Fruit fly (Drosophila melanogaster) whole organism, embryonic: ENCODE data around the gene Rpn11.
A peak's percentile ranks its signal among the peaks of the same experiment; 100 is the strongest.

ENCODE experiments used
- B-H2 ChIP-seq: fragments of 200-800 bp; sonication (Bioruptor generic); optimal IDR thresholded peaks from 2 replicates; lab custom pipeline; 2018; ENCODE audit warnings: missing biosample characterization, mild to moderate bottlenecking, missing genetic modification characterization
- BtbVII ChIP-seq: fragments of 200-800 bp; sonication (Bioruptor generic); optimal IDR thresholded peaks from 3 replicates; lab custom pipeline; 2017; ENCODE audit warnings: missing biosample characterization, mild to moderate bottlenecking, missing genetic modification characterization
- Bteb2 ChIP-seq: fragments of 200-800 bp; sonication (Bioruptor generic); optimal IDR thresholded peaks from 2 replicates; lab custom pipeline; 2016; ENCODE audit warnings: missing biosample characterization, missing genetic modification characterization
- CG11093 ChIP-seq: fragments of 200-800 bp; sonication (Bioruptor generic); IDR thresholded peaks from 3 replicates; pipeline ENCODE4 v1.3.6; 2022; ENCODE audit warnings: missing biosample characterization, missing genetic modification characterization
- CG11696 ChIP-seq: fragments of 200-800 bp; sonication (Bioruptor generic); IDR thresholded peaks from 2 replicates; pipeline ENCODE4 v1.3.6; 2022; ENCODE audit warnings: missing biosample characterization, missing genetic modification characterization
- CG14710 ChIP-seq: fragments of 200-800 bp; sonication (Bioruptor generic); optimal IDR thresholded peaks from 3 replicates; lab custom pipeline; 2019; ENCODE audit warnings: missing biosample characterization, mild to moderate bottlenecking, missing genetic modification characterization, moderate library complexity
- CG14965 ChIP-seq: fragments of 200-800 bp; sonication (Bioruptor generic); optimal IDR thresholded peaks from 2 replicates; lab custom pipeline; 2016; ENCODE audit warnings: missing biosample characterization, missing genetic modification characterization, borderline replicate concordance
- CG1647 ChIP-seq: fragments of 200-800 bp; sonication (Bioruptor generic); optimal IDR thresholded peaks from 3 replicates; lab custom pipeline; 2016; ENCODE audit warnings: missing biosample characterization, missing genetic modification characterization
- CG17186 ChIP-seq: fragments of 200-800 bp; sonication (Bioruptor generic); optimal IDR thresholded peaks from 3 replicates; lab custom pipeline; 2017; ENCODE audit warnings: missing biosample characterization, missing genetic modification reagents, missing genetic modification characterization
- CG17385 ChIP-seq: fragments of 200-800 bp; sonication (Bioruptor generic); optimal IDR thresholded peaks from 3 replicates; lab custom pipeline; 2018; ENCODE audit warnings: missing biosample characterization, mild to moderate bottlenecking, missing genetic modification characterization
- CG2199 ChIP-seq: fragments of 200-800 bp; sonication (Bioruptor generic); IDR thresholded peaks from 3 replicates; pipeline ENCODE4 v1.3.6; 2022; ENCODE audit warnings: missing biosample characterization, missing genetic modification characterization
- CG31388 ChIP-seq: fragments of 200-800 bp; sonication (Bioruptor generic); optimal IDR thresholded peaks from 2 replicates; lab custom pipeline; 2016; ENCODE audit warnings: missing biosample characterization, missing genetic modification characterization
- CG4328 ChIP-seq: fragments of 200-800 bp; sonication (Bioruptor generic); optimal IDR thresholded peaks from 3 replicates; lab custom pipeline; 2017; ENCODE audit warnings: missing biosample characterization, missing genetic modification reagents, missing genetic modification characterization
- CG4360 ChIP-seq: fragments of 200-800 bp; sonication (Bioruptor generic); IDR thresholded peaks from 2 replicates; pipeline ENCODE4 v1.3.6; 2022; ENCODE audit warnings: missing biosample characterization, missing genetic modification characterization
- CG4424 ChIP-seq: fragments of 200-800 bp; sonication (Bioruptor generic); optimal IDR thresholded peaks from 3 replicates; lab custom pipeline; 2016; ENCODE audit warnings: missing biosample characterization, missing genetic modification characterization
- CG4820 ChIP-seq: fragments of 200-800 bp; sonication (Bioruptor generic); optimal IDR thresholded peaks from 3 replicates; lab custom pipeline; 2016; ENCODE audit warnings: missing biosample characterization, missing genetic modification characterization
- CG6791 ChIP-seq: fragments of 200-800 bp; sonication (Bioruptor generic); IDR thresholded peaks from 3 replicates; pipeline ENCODE4 v1.3.6; 2022; ENCODE audit warnings: missing biosample characterization, missing genetic modification characterization; ENCODE audit not compliant: partially characterized antibody
- CG8281 ChIP-seq: fragments of 200-800 bp; sonication (Bioruptor generic); optimal IDR thresholded peaks from 2 replicates; lab custom pipeline; 2018; ENCODE audit warnings: missing biosample characterization, mild to moderate bottlenecking, missing genetic modification characterization, moderate library complexity
- Ets65A ChIP-seq: fragments of 200-800 bp; sonication (Bioruptor generic); peaks from one replicate; lab custom pipeline; 2016; ENCODE audit warnings: missing biosample characterization, missing genetic modification characterization
- Gsc ChIP-seq: fragments of 200-800 bp; sonication (Bioruptor generic); IDR thresholded peaks from 2 replicates; pipeline ENCODE4 v1.3.6; 2022; ENCODE audit warnings: missing biosample characterization, missing genetic modification characterization
- H2.0 ChIP-seq: fragments of 200-800 bp; sonication (Bioruptor generic); IDR thresholded peaks from 2 replicates; pipeline ENCODE4 v1.3.6; 2022; ENCODE audit warnings: missing biosample characterization, missing genetic modification characterization
- Hr78 ChIP-seq, 2 experiments: fragments of 200-800 bp in 1 of 2; fragments of >200 bp in 1 of 2; sonication (Bioruptor generic) in 1 of 2; optimal IDR thresholded peaks; 2 replicates each; lab custom pipeline; 2017 to 2019; ENCODE audit warnings: missing biosample characterization in 2 of 2, missing genetic modification characterization in 2 of 2, mild to moderate bottlenecking in 1 of 2, moderate library complexity in 1 of 2
- Mad ChIP-seq: fragments of 200-800 bp; sonication (Bioruptor generic); optimal IDR thresholded peaks from 2 replicates; lab custom pipeline; 2016; ENCODE audit warnings: missing biosample characterization, missing genetic modification characterization
- Med ChIP-seq: fragments of 200-800 bp; sonication (Bioruptor generic); peaks from one replicate; lab custom pipeline; 2016; ENCODE audit warnings: missing biosample characterization, missing genetic modification characterization, mild to moderate bottlenecking, inconsistent platforms, moderate library complexity
- Optix ChIP-seq: fragments of 200-800 bp; sonication (Bioruptor generic); IDR thresholded peaks from 3 replicates; pipeline ENCODE4 v1.3.6; 2022; ENCODE audit warnings: missing biosample characterization, missing genetic modification characterization
- Scr ChIP-seq: fragments of 200-800 bp; sonication (Bioruptor generic); IDR thresholded peaks from 2 replicates; pipeline ENCODE4 v1.3.6; 2022; ENCODE audit warnings: missing biosample characterization, missing genetic modification characterization; ENCODE audit not compliant: partially characterized antibody
- Sox100B ChIP-seq: fragments of 200-800 bp; sonication (Bioruptor generic); optimal IDR thresholded peaks from 3 replicates; lab custom pipeline; 2018; ENCODE audit warnings: missing biosample characterization, mild to moderate bottlenecking, missing genetic modification characterization
- az2 ChIP-seq: fragments of 200-800 bp; sonication (Bioruptor generic); optimal IDR thresholded peaks from 3 replicates; lab custom pipeline; 2016; ENCODE audit warnings: missing biosample characterization, missing genetic modification characterization
- bab2 ChIP-seq: fragments of 200-800 bp; sonication (Bioruptor generic); optimal IDR thresholded peaks from 2 replicates; lab custom pipeline; 2016; ENCODE audit warnings: missing biosample characterization, missing genetic modification characterization
- bcd ChIP-seq: fragments of 200-800 bp; sonication (Bioruptor generic); optimal IDR thresholded peaks from 2 replicates; lab custom pipeline; 2017; ENCODE audit warnings: missing biosample characterization, mild to moderate bottlenecking, missing genetic modification characterization
- bsh ChIP-seq, 2 experiments: fragments of 200-800 bp; sonication (Bioruptor generic); optimal IDR thresholded peaks; 2 replicates each; lab custom pipeline; 2017 to 2018; ENCODE audit warnings: mild to moderate bottlenecking in 2 of 2, missing biosample characterization in 2 of 2, missing genetic modification characterization in 2 of 2, moderate library complexity in 1 of 2
- crp ChIP-seq, 2 experiments: fragments of 200-800 bp; sonication (Bioruptor generic); optimal IDR thresholded peaks; 2 replicates in 1 of 2; 3 replicates in 1 of 2; lab custom pipeline; 2017; ENCODE audit warnings: missing biosample characterization in 2 of 2, missing genetic modification characterization in 2 of 2, mild to moderate bottlenecking in 1 of 2, moderate library complexity in 1 of 2
- dysf ChIP-seq: fragments of 200-800 bp; sonication (Bioruptor generic); IDR thresholded peaks from 3 replicates; pipeline ENCODE4 v1.3.6; 2022; ENCODE audit warnings: missing biosample characterization, missing genetic modification characterization
- eve ChIP-seq, 2 experiments: fragments of >200 bp; optimal IDR thresholded peaks; 2 replicates each; lab custom pipeline; 2017; ENCODE audit warnings: missing biosample characterization in 2 of 2, missing genetic modification characterization in 2 of 2
- fd102C ChIP-seq: fragments of 200-800 bp; sonication (Bioruptor generic); optimal IDR thresholded peaks from 2 replicates; lab custom pipeline; 2018; ENCODE audit warnings: missing biosample characterization, mild to moderate bottlenecking, missing genetic modification characterization, moderate library complexity
- fd96Cb ChIP-seq: fragments of 200-800 bp; sonication (Bioruptor generic); optimal IDR thresholded peaks from 2 replicates; lab custom pipeline; 2018; ENCODE audit warnings: missing biosample characterization, mild to moderate bottlenecking, missing genetic modification characterization, moderate library complexity
- gsb ChIP-seq: fragments of 200-800 bp; sonication (Bioruptor generic); IDR thresholded peaks from 2 replicates; pipeline ENCODE4 v1.3.6; 2022; ENCODE audit warnings: missing biosample characterization, missing genetic modification characterization
- kah ChIP-seq: fragments of 200-800 bp; sonication (Bioruptor generic); optimal IDR thresholded peaks from 2 replicates; lab custom pipeline; 2018; ENCODE audit warnings: missing biosample characterization, mild to moderate bottlenecking, missing genetic modification characterization
- lbe ChIP-seq: fragments of 200-800 bp; sonication (Bioruptor generic); optimal IDR thresholded peaks from 2 replicates; lab custom pipeline; 2016; ENCODE audit warnings: missing biosample characterization, mild to moderate bottlenecking, missing genetic modification characterization
- mam ChIP-seq: fragments of 200-800 bp; sonication (Bioruptor generic); optimal IDR thresholded peaks from 3 replicates; lab custom pipeline; 2016; ENCODE audit warnings: missing biosample characterization, missing genetic modification characterization
- nerfin-1 ChIP-seq: fragments of 200-800 bp; sonication (Bioruptor generic); optimal IDR thresholded peaks from 3 replicates; lab custom pipeline; 2019; ENCODE audit warnings: missing biosample characterization, mild to moderate bottlenecking, missing genetic modification characterization, moderate library complexity
- nerfin-2 ChIP-seq: fragments of 200-800 bp; sonication (Bioruptor generic); IDR thresholded peaks from 2 replicates; pipeline ENCODE4 v1.3.6; 2022; ENCODE audit warnings: missing biosample characterization, missing genetic modification characterization; ENCODE audit not compliant: partially characterized antibody
- pho ChIP-seq: fragments of 200-800 bp; sonication (Bioruptor generic); optimal IDR thresholded peaks from 2 replicates; lab custom pipeline; 2016; ENCODE audit warnings: missing biosample characterization, missing genetic modification characterization
- phol ChIP-seq: fragments of 200-800 bp; sonication (Bioruptor generic); optimal IDR thresholded peaks from 3 replicates; lab custom pipeline; 2018; ENCODE audit warnings: missing biosample characterization, mild to moderate bottlenecking, missing genetic modification characterization, moderate library complexity
- seq ChIP-seq: fragments of 200-800 bp; sonication (Bioruptor generic); IDR thresholded peaks from 2 replicates; pipeline ENCODE4 v1.3.6; 2022; ENCODE audit warnings: missing biosample characterization, missing genetic modification characterization
- sqz ChIP-seq: fragments of 200-800 bp; sonication (Bioruptor generic); optimal IDR thresholded peaks from 3 replicates; lab custom pipeline; 2018; ENCODE audit warnings: missing biosample characterization, mild to moderate bottlenecking, missing genetic modification characterization
- trem ChIP-seq: fragments of 200-800 bp; optimal IDR thresholded peaks from 3 replicates; lab custom pipeline; 2019; ENCODE audit warnings: missing biosample characterization, mild to moderate bottlenecking, missing genetic modification characterization, moderate library complexity
- tup ChIP-seq: fragments of 200-800 bp; sonication (Bioruptor generic); optimal IDR thresholded peaks from 2 replicates; lab custom pipeline; 2016; ENCODE audit warnings: missing biosample characterization, mild to moderate bottlenecking, missing genetic modification characterization, moderate library complexity
- zen ChIP-seq: fragments of 200-800 bp; sonication (Bioruptor generic); optimal IDR thresholded peaks from 3 replicates; lab custom pipeline; 2018; ENCODE audit warnings: missing biosample characterization, mild to moderate bottlenecking, missing genetic modification characterization, moderate library complexity

Rpn11 gene

DNA sequence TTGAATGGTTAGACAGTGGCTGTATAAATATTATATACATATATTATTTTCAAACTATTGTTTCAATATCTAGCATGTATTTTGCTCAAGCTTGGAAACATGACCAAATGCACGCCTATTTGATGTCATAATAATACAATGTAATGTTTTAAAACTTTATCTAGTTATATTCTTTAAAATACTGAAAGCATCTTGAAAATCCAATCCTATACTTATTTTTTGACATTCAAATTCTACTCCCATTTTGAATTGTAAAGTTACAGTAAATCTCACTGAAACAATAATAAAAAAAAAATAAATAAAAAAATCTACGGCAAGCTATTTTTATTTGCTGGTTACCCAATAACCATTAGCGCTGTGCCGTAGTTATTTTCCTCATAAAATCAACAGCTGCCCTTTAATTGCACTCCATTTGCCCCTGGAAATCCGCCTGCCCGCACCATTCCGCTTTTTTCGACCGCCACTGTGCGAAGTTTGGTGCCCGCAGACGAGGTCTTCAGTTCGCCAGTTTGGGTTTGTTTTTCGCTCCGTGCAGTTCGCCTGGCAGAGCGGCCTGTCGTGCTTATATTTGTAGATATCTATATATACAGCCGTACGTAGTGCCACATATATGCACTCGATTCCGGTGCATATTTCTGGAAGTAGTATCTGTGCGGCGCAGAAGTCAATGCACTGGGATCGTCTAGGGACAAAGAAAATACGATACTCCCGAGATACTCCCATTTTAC, 14.5 kb downstream of the Rpn11 start (continued):
- TF ChIP-seq pho (GFP tag; lab: Kevin White, UChicago), result no peak
- peak; percentile 62 for TF ChIP-seq bcd (GFP tag; lab: Kevin White, UChicago)
- TF ChIP-seq bsh (GFP tag; optimal IDR thresholded peaks at IDR 0.05; lab: Kevin White, UChicago), result peak; percentile 34
- TF ChIP-seq tup (GFP tag; lab: Kevin White, UChicago), result no peak
- peak; percentile 11 for TF ChIP-seq trem (tag; lab: Kevin White, UChicago)
- peak; percentile 29 for TF ChIP-seq kah (GFP tag; lab: Kevin White, UChicago)
- TF ChIP-seq gsb (GFP tag; lab: Robert Waterston, UW), result no peak
- peak; percentile 53 for TF ChIP-seq CG17385
- no peak for TF ChIP-seq CG31388 (GFP tag; lab: Kevin White, UChicago)
- peak; percentile 39 for TF ChIP-seq CG14710 (tag; lab: Kevin White, UChicago)
- no peak for TF ChIP-seq eve (GFP tag; optimal IDR thresholded peaks at IDR 0.05; lab: Kevin White, UChicago)
- TF ChIP-seq bab2, result no peak
- peak; percentile 31 for TF ChIP-seq CG4328 (GFP tag; lab: Kevin White, UChicago)
- peak; percentile 82 for TF ChIP-seq sqz
- peak; percentile 54 for TF ChIP-seq mam (GFP tag; lab: Kevin White, UChicago)
- TF ChIP-seq CG1647 (GFP tag; lab: Kevin White, UChicago), result no peak
- peak; percentile 40 for TF ChIP-seq Mad (GFP tag; lab: Kevin White, UChicago)
- TF ChIP-seq Bteb2 (GFP tag; lab: Kevin White, UChicago), result no peak
- peak; percentile 10 for TF ChIP-seq CG4820 (GFP tag; lab: Kevin White, UChicago)
- peak; percentile 44; the same call in 1 of the 3 replicates for TF ChIP-seq dysf (GFP tag; lab: Robert Waterston, UW)
- peak; percentile 65 for TF ChIP-seq phol (tag; lab: Kevin White, UChicago)
- TF ChIP-seq fd102C (GFP tag; lab: Kevin White, UChicago), result no peak
- no peak for TF ChIP-seq Scr (GFP tag; lab: Robert Waterston, UW)
- TF ChIP-seq Med (GFP tag; lab: Kevin White, UChicago), result peak; percentile 92
- TF ChIP-seq CG14965, result no peak
- peak; percentile 74 for TF ChIP-seq CG2199 (GFP tag; lab: Robert Waterston, UW)
- TF ChIP-seq Gsc (GFP tag; lab: Robert Waterston, UW), result no peak
- TF ChIP-seq seq (GFP tag; lab: Robert Waterston, UW), result peak; percentile 73
- TF ChIP-seq nerfin-2 (GFP tag; lab: Robert Waterston, UW), result no peak
- no peak for TF ChIP-seq lbe (GFP tag; lab: Kevin White, UChicago)
- TF ChIP-seq CG11093 (GFP tag; lab: Robert Waterston, UW), result no peak
- no peak for TF ChIP-seq Hr78 (GFP tag; optimal IDR thresholded peaks at IDR 0.05; lab: Kevin White, UChicago)
- no peak for TF ChIP-seq CG8281 (tag; lab: Kevin White, UChicago)
- peak; percentile 44 for TF ChIP-seq H2.0 (GFP tag; lab: Robert Waterston, UW)
- TF ChIP-seq az2 (GFP tag; lab: Kevin White, UChicago), result peak; percentile 48
- TF ChIP-seq BtbVII (GFP tag; lab: Kevin White, UChicago), result peak; percentile 46
- TF ChIP-seq nerfin-1 (tag; lab: Kevin White, UChicago), result no peak
- no peak for TF ChIP-seq CG4360 (GFP tag; lab: Robert Waterston, UW)
- no peak for TF ChIP-seq CG17186 (GFP tag; lab: Kevin White, UChicago)
- TF ChIP-seq Ets65A (GFP tag; lab: Kevin White, UChicago), result peak; percentile 64
- TF ChIP-seq crp (GFP tag; optimal IDR thresholded peaks at IDR 0.05; lab: Kevin White, UChicago), result peak in 1 of 2 experiments; percentile 1
- TF ChIP-seq fd96Cb (tag; lab: Kevin White, UChicago), result peak; percentile 61
- TF ChIP-seq CG11696, result peak; percentile 41; the same call in 1 of the 2 replicates
- no peak for TF ChIP-seq CG6791 (GFP tag; lab: Robert Waterston, UW)
- TF ChIP-seq Optix (GFP tag; lab: Robert Waterston, UW), result no peak
- TF ChIP-seq zen (tag; lab: Kevin White, UChicago), result no peak
- peak; percentile 78 for TF ChIP-seq Sox100B (GFP tag; lab: Kevin White, UChicago)
- peak; percentile 63 for TF ChIP-seq CG4424 (GFP tag; lab: Kevin White, UChicago)
- TF ChIP-seq B-H2 (GFP tag; lab: Kevin White, UChicago), result no peak
